Fruit fly (Drosophila melanogaster) whole organism, embryonic: Measurements from ENCODE around the gene CG12766.

Experiments
- Abd-B ChIP-seq: fragments of 200-800 bp; sonication (Bioruptor generic); optimal IDR thresholded peaks from 2 replicates; lab custom pipeline; 2018; ENCODE audit warnings: missing biosample characterization, mild to moderate bottlenecking, missing genetic modification characterization, moderate library complexity
- CG10543 ChIP-seq: fragments of 200-800 bp; sonication (Bioruptor generic); optimal IDR thresholded peaks from 3 replicates; lab custom pipeline; 2017; ENCODE audit warnings: missing biosample characterization, mild to moderate bottlenecking, missing genetic modification characterization, moderate library complexity
- CG11247 ChIP-seq: fragments of 200-800 bp; sonication (Bioruptor generic); IDR thresholded peaks from 2 replicates; pipeline ENCODE4 v1.3.6; 2022; ENCODE audit warnings: missing biosample characterization, missing genetic modification characterization
- CG11456 ChIP-seq: fragments of 200-800 bp; sonication (Bioruptor generic); IDR thresholded peaks from 3 replicates; pipeline ENCODE4 v1.3.6; 2022; ENCODE audit warnings: missing biosample characterization, missing genetic modification characterization
- CG13775 ChIP-seq: fragments of 200-800 bp; sonication (Bioruptor generic); optimal IDR thresholded peaks from 3 replicates; lab custom pipeline; 2017; ENCODE audit warnings: missing biosample characterization, mild to moderate bottlenecking, missing genetic modification characterization
- CG14710 ChIP-seq: fragments of 200-800 bp; sonication (Bioruptor generic); optimal IDR thresholded peaks from 3 replicates; lab custom pipeline; 2019; ENCODE audit warnings: missing biosample characterization, mild to moderate bottlenecking, missing genetic modification characterization, moderate library complexity
- CG15269 ChIP-seq: fragments of 200-800 bp; sonication (Bioruptor generic); optimal IDR thresholded peaks from 2 replicates; lab custom pipeline; 2018; ENCODE audit warnings: missing biosample characterization, mild to moderate bottlenecking, missing genetic modification characterization, moderate library complexity
- CG17328 ChIP-seq: fragments of 200-800 bp; sonication (Bioruptor generic); IDR thresholded peaks from 2 replicates; pipeline ENCODE4 v1.3.6; 2022; ENCODE audit warnings: missing biosample characterization, missing genetic modification characterization
- CG17912 ChIP-seq: fragments of 200-800 bp; sonication (Bioruptor generic); optimal IDR thresholded peaks from 2 replicates; lab custom pipeline; 2018; ENCODE audit warnings: missing biosample characterization, mild to moderate bottlenecking, missing genetic modification characterization
- CG1832 ChIP-seq: fragments of 200-800 bp; sonication (Bioruptor generic); optimal IDR thresholded peaks from 2 replicates; lab custom pipeline; 2017; ENCODE audit warnings: missing biosample characterization, mild to moderate bottlenecking, missing genetic modification characterization, inconsistent platforms
- CG18476 ChIP-seq: fragments of 200-800 bp; sonication (Bioruptor generic); optimal IDR thresholded peaks from 2 replicates; lab custom pipeline; 2016; ENCODE audit warnings: missing biosample characterization, mild to moderate bottlenecking, missing genetic modification characterization
- CG30431 ChIP-seq: fragments of 200-800 bp; sonication (Bioruptor generic); optimal IDR thresholded peaks from 2 replicates; lab custom pipeline; 2017; ENCODE audit warnings: missing biosample characterization, missing genetic modification characterization
- CG42726 ChIP-seq: fragments of 200-800 bp; sonication (Bioruptor generic); IDR thresholded peaks from 2 replicates; pipeline ENCODE4 v1.3.6; 2022; ENCODE audit warnings: missing biosample characterization, missing genetic modification characterization; ENCODE audit not compliant: partially characterized antibody
- CG6791 ChIP-seq: fragments of 200-800 bp; sonication (Bioruptor generic); IDR thresholded peaks from 3 replicates; pipeline ENCODE4 v1.3.6; 2022; ENCODE audit warnings: missing biosample characterization, missing genetic modification characterization; ENCODE audit not compliant: partially characterized antibody
- CG7786 ChIP-seq: fragments of 200-800 bp; sonication (Bioruptor generic); optimal IDR thresholded peaks from 2 replicates; lab custom pipeline; 2016; ENCODE audit warnings: missing biosample characterization, missing genetic modification characterization
- D ChIP-seq, 2 experiments: fragments of 200-800 bp in 1 of 2; fragments of >200 bp in 1 of 2; sonication (Bioruptor generic) in 1 of 2; optimal IDR thresholded peaks; 2 replicates in 1 of 2; 3 replicates in 1 of 2; lab custom pipeline; 2017; ENCODE audit warnings: mild to moderate bottlenecking in 1 of 2, missing biosample characterization in 1 of 2, missing genetic modification characterization in 1 of 2, missing genetic modification reagents in 1 of 2
- Dip3 ChIP-seq: fragments of 200-800 bp; sonication (Bioruptor generic); optimal IDR thresholded peaks from 3 replicates; lab custom pipeline; 2016; ENCODE audit warnings: missing biosample characterization, missing genetic modification characterization
- Dref ChIP-seq: fragments of 200-800 bp; sonication (Bioruptor generic); IDR thresholded peaks from 2 replicates; pipeline ENCODE4 v1.3.6; 2022; ENCODE audit warnings: missing biosample characterization, missing genetic modification characterization
- Ets97D ChIP-seq: fragments of 200-800 bp; sonication (Bioruptor generic); optimal IDR thresholded peaks from 3 replicates; lab custom pipeline; 2016; ENCODE audit warnings: missing biosample characterization, missing genetic modification characterization
- HLHmδ ChIP-seq: fragments of 200-800 bp; sonication (Bioruptor generic); optimal IDR thresholded peaks from 2 replicates; lab custom pipeline; 2018; ENCODE audit warnings: missing biosample characterization, mild to moderate bottlenecking, missing genetic modification characterization, moderate library complexity
- Hey ChIP-seq: fragments of 200-800 bp; sonication (Bioruptor generic); optimal IDR thresholded peaks from 3 replicates; lab custom pipeline; 2018; ENCODE audit warnings: missing biosample characterization, mild to moderate bottlenecking, missing genetic modification characterization
- Kr ChIP-seq: fragments of 200-800 bp; sonication (Bioruptor generic); optimal IDR thresholded peaks from 2 replicates; lab custom pipeline; 2017; ENCODE audit warnings: missing biosample characterization, mild to moderate bottlenecking, missing genetic modification characterization
- MBD-R2 ChIP-seq: fragments of 200-800 bp; sonication (Bioruptor generic); IDR thresholded peaks from 2 replicates; pipeline ENCODE4 v1.3.6; 2022; ENCODE audit warnings: missing biosample characterization, missing genetic modification characterization
- MESR4 ChIP-seq: fragments of 200-800 bp; sonication (Bioruptor generic); optimal IDR thresholded peaks from 2 replicates; lab custom pipeline; 2018; ENCODE audit warnings: missing biosample characterization, mild to moderate bottlenecking, missing genetic modification characterization, moderate library complexity
- NC2α ChIP-seq: fragments of 200-800 bp; sonication (Bioruptor generic); optimal IDR thresholded peaks from 2 replicates; lab custom pipeline; 2016; ENCODE audit warnings: missing biosample characterization, missing genetic modification characterization
- Scr ChIP-seq: fragments of 200-800 bp; sonication (Bioruptor generic); IDR thresholded peaks from 2 replicates; pipeline ENCODE4 v1.3.6; 2022; ENCODE audit warnings: missing biosample characterization, missing genetic modification characterization; ENCODE audit not compliant: partially characterized antibody
- Sry-δ ChIP-seq: fragments of 200-800 bp; sonication (Bioruptor generic); optimal IDR thresholded peaks from 2 replicates; lab custom pipeline; 2016; ENCODE audit warnings: missing biosample characterization, missing genetic modification characterization
- al ChIP-seq: fragments of 200-800 bp; sonication (Bioruptor generic); IDR thresholded peaks from 2 replicates; pipeline ENCODE4 v1.3.6; 2022; ENCODE audit warnings: missing biosample characterization, missing genetic modification characterization
- dan ChIP-seq: fragments of 200-800 bp; sonication (Bioruptor generic); IDR thresholded peaks from 2 replicates; pipeline ENCODE4 v1.3.6; 2022; ENCODE audit warnings: missing biosample characterization, missing genetic modification characterization
- ftz-f1 ChIP-seq: fragments of 200-800 bp; sonication (Bioruptor generic); optimal IDR thresholded peaks from 2 replicates; lab custom pipeline; 2016; ENCODE audit warnings: missing biosample characterization, missing genetic modification characterization
- grau ChIP-seq: fragments of 200-800 bp; optimal IDR thresholded peaks from 3 replicates; lab custom pipeline; 2019; ENCODE audit warnings: missing biosample characterization, mild to moderate bottlenecking, missing genetic modification characterization, moderate library complexity
- jigr1 ChIP-seq: fragments of 200-800 bp; sonication (Bioruptor generic); IDR thresholded peaks from 3 replicates; pipeline ENCODE4 v1.3.6; 2022; ENCODE audit warnings: missing biosample characterization, missing genetic modification characterization
- kay ChIP-seq: fragments of 200-800 bp; sonication (Bioruptor generic); optimal IDR thresholded peaks from 2 replicates; lab custom pipeline; 2016; ENCODE audit warnings: missing biosample characterization, missing genetic modification characterization
- ken ChIP-seq: fragments of 200-800 bp; sonication (Bioruptor generic); IDR thresholded peaks from 3 replicates; pipeline ENCODE4 v1.3.6; 2022; ENCODE audit warnings: missing biosample characterization, missing genetic modification characterization
- mld ChIP-seq: fragments of 200-800 bp; sonication (Bioruptor generic); IDR thresholded peaks from 3 replicates; pipeline ENCODE4 v1.3.6; 2022; ENCODE audit warnings: missing biosample characterization, missing genetic modification characterization; ENCODE audit not compliant: partially characterized antibody
- org-1 ChIP-seq: fragments of 200-800 bp; sonication (Bioruptor generic); optimal IDR thresholded peaks from 2 replicates; lab custom pipeline; 2017; ENCODE audit warnings: missing biosample characterization, missing genetic modification characterization
- p53 ChIP-seq: fragments of 200-800 bp; sonication (Bioruptor generic); optimal IDR thresholded peaks from 2 replicates; lab custom pipeline; 2016; ENCODE audit warnings: missing biosample characterization, missing genetic modification characterization
- pho ChIP-seq: fragments of 200-800 bp; sonication (Bioruptor generic); optimal IDR thresholded peaks from 2 replicates; lab custom pipeline; 2016; ENCODE audit warnings: missing biosample characterization, missing genetic modification characterization
- pzg ChIP-seq: fragments of 200-800 bp; sonication (Bioruptor generic); optimal IDR thresholded peaks from 3 replicates; lab custom pipeline; 2018; ENCODE audit warnings: missing biosample characterization, mild to moderate bottlenecking, missing genetic modification characterization, moderate library complexity
- row ChIP-seq: fragments of 200-800 bp; sonication (Bioruptor generic); IDR thresholded peaks from 3 replicates; pipeline ENCODE4 v1.3.6; 2022; ENCODE audit warnings: missing biosample characterization, missing genetic modification characterization
- sima ChIP-seq: fragments of 200-800 bp; sonication (Bioruptor generic); optimal IDR thresholded peaks from 2 replicates; lab custom pipeline; 2016; ENCODE audit warnings: missing biosample characterization, missing genetic modification characterization
- slbo ChIP-seq: fragments of 200-800 bp; sonication (Bioruptor generic); IDR thresholded peaks from 2 replicates; pipeline ENCODE4 v1.3.6; 2022; ENCODE audit warnings: missing biosample characterization, missing genetic modification characterization
- so ChIP-seq: fragments of 200-800 bp; sonication (Bioruptor generic); IDR thresholded peaks from 3 replicates; pipeline ENCODE4 v1.3.6; 2022; ENCODE audit warnings: missing biosample characterization, missing genetic modification characterization
- stwl ChIP-seq: fragments of 200-800 bp; sonication (Bioruptor generic); optimal IDR thresholded peaks from 3 replicates; lab custom pipeline; 2018; ENCODE audit warnings: missing biosample characterization, mild to moderate bottlenecking, missing genetic modification characterization, moderate library complexity
- sug ChIP-seq: fragments of 200-800 bp; optimal IDR thresholded peaks from 2 replicates; lab custom pipeline; 2019; ENCODE audit warnings: missing biosample characterization, mild to moderate bottlenecking, missing genetic modification characterization, moderate library complexity
- toy ChIP-seq: fragments of 200-800 bp; sonication (Bioruptor generic); IDR thresholded peaks from 2 replicates; pipeline ENCODE4 v1.3.6; 2022; ENCODE audit warnings: missing biosample characterization, missing genetic modification characterization
- trh ChIP-seq: fragments of 200-800 bp; sonication (Bioruptor generic); optimal IDR thresholded peaks from 2 replicates; lab custom pipeline; 2016; ENCODE audit warnings: missing biosample characterization, missing genetic modification characterization
- tup ChIP-seq: fragments of 200-800 bp; sonication (Bioruptor generic); optimal IDR thresholded peaks from 2 replicates; lab custom pipeline; 2016; ENCODE audit warnings: missing biosample characterization, mild to moderate bottlenecking, missing genetic modification characterization, moderate library complexity
- wek ChIP-seq: fragments of 200-800 bp; sonication (Bioruptor generic); optimal IDR thresholded peaks from 3 replicates; lab custom pipeline; 2018; ENCODE audit warnings: missing biosample characterization, mild to moderate bottlenecking, missing genetic modification characterization, moderate library complexity

Gene CG12766

DNA sequence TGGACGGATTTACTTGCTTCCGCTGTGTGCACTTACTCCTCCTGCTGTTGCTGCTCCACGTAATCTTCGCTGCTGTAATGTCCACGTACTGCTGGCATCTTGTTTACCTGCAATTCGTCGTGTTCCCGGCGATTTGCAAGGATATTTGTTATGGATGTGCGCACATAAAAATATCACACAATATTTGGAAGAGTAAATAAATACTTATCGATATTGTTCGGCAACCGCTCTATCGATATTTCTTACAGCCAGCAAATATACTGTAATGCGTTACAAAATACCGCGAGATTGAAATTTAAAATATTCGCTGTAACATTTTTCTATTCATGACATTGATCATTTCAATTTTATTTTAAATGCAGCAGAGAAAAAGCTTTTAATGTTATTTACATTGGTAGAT, 2.1 kb downstream of the CG12766 start, which contains the start of gene CG10866 (continued):
- TF ChIP-seq pzg (GFP tag; lab: Kevin White, UChicago) (peak; percentile 73), CG14710 (peak; percentile 36), Ets97D (peak; percentile 30), stwl (tag; lab: Kevin White, UChicago) (peak; percentile 87), Sry-δ (GFP tag; lab: Kevin White, UChicago) (peak; percentile 86), CG6791 (peak; percentile 81), Scr (peak; percentile 85), CG42726 (GFP tag; lab: Robert Waterston, UW) (peak; percentile 52; the same call in 1 of the 2 replicates), Dref (peak; percentile 79), MESR4 (GFP tag; lab: Kevin White, UChicago) (peak; percentile 42), mld (GFP tag; lab: Robert Waterston, UW) (0 out of 3 replicates have a peak, but pooled peaks have one; percentile 8), CG15269 (tag; lab: Kevin White, UChicago) (no peak), sima (no peak)

DNA sequence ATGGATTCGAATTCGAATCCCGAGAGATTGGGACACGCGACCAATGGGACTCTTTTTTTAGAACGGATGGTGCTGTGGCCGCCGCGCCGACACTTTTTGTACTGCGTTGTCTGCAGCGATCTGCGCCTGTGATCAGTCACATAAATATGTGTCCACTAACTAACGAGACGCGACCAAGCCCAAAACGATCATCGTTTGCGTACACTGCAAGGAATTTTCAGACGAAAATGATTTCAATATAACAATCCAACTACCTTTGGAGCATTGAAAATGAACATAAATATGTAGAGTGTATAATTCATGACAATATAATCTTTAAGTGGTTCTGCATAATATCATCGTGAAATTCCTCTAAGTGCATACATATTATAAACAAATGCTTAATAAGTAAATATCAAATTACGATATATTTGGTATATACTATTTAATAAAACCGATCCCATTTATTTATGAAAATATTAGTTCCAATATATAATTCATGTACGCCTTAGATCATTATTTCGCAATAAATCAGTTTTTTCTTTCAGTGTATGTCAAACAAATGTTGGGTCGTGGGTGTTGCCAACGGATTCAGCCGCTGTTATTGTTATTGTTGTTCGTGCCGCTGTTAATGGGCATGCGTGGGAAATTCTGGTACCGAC, 4.2 kb downstream of the CG12766 start, which contains the start of gene Eip63F-1:
Eip63F-1 (minus strand) TSS at position 51 of the 641 bp plus-strand sequence.
- TF ChIP-seq ftz-f1, result no peak
- no peak for TF ChIP-seq CG1832 (GFP tag; lab: Kevin White, UChicago)
- TF ChIP-seq CG10543 (GFP tag; lab: Kevin White, UChicago), result peak; percentile 57
- TF ChIP-seq CG11456 (GFP tag; lab: Robert Waterston, UW), result no peak
- no peak for TF ChIP-seq MBD-R2
- no peak for TF ChIP-seq CG17912 (GFP tag; lab: Kevin White, UChicago)
- TF ChIP-seq CG30431, result peak; percentile 2
- no peak for TF ChIP-seq tup (GFP tag; lab: Kevin White, UChicago)
- TF ChIP-seq slbo (GFP tag; lab: Robert Waterston, UW), result peak; percentile 71
- peak; percentile 55 for TF ChIP-seq org-1 (GFP tag; lab: Kevin White, UChicago)
- TF ChIP-seq trh (GFP tag; lab: Kevin White, UChicago), result no peak
- TF ChIP-seq Hey, result no peak
- TF ChIP-seq ken (GFP tag; lab: Robert Waterston, UW), result peak; percentile 46; the same call in 1 of the 3 replicates
- TF ChIP-seq so (GFP tag; lab: Robert Waterston, UW), result 0 out of 3 replicates have a peak, but pooled peaks have one; percentile 12
- no peak for TF ChIP-seq CG11247 (GFP tag; lab: Robert Waterston, UW)
- TF ChIP-seq pho (GFP tag; lab: Kevin White, UChicago), result no peak
- no peak for TF ChIP-seq dan
- TF ChIP-seq p53 (GFP tag; lab: Kevin White, UChicago), result no peak
- TF ChIP-seq wek, result no peak
- TF ChIP-seq grau, result peak; percentile 79
- peak; percentile 54; the same call in 1 of the 2 replicates for TF ChIP-seq al
- TF ChIP-seq D (optimal IDR thresholded peaks at IDR 0.05; lab: Kevin White, UChicago), result no peak
- peak; percentile 52 for TF ChIP-seq D (GFP tag; optimal IDR thresholded peaks at IDR 0.05; lab: Kevin White, UChicago)
- no peak for TF ChIP-seq CG18476 (GFP tag; lab: Kevin White, UChicago)
- peak; percentile 31 for TF ChIP-seq CG7786 (GFP tag; lab: Kevin White, UChicago)
- TF ChIP-seq CG13775, result peak; percentile 55
- TF ChIP-seq Dip3 (GFP tag; lab: Kevin White, UChicago), result no peak
- TF ChIP-seq CG6791, result no peak
- no peak for TF ChIP-seq Kr
- no peak for TF ChIP-seq HLHmδ (GFP tag; lab: Kevin White, UChicago)
- TF ChIP-seq NC2α (GFP tag; lab: Kevin White, UChicago), result no peak
- TF ChIP-seq CG17328, result peak; percentile 44; the same call in 1 of the 2 replicates
- TF ChIP-seq jigr1 (GFP tag; lab: Robert Waterston, UW), result no peak
- peak; percentile 45 for TF ChIP-seq Abd-B (GFP tag; lab: Kevin White, UChicago)
- no peak for TF ChIP-seq kay (GFP tag; lab: Kevin White, UChicago)
- TF ChIP-seq row, result peak; percentile 66
- TF ChIP-seq sug (tag; lab: Kevin White, UChicago), result peak; percentile 63
- no peak for TF ChIP-seq toy
